Worm (Caenorhabditis elegans): ENCODE measurements around the gene C13F10.6.
A peak's percentile ranks its signal among the peaks of the same experiment; 100 is the strongest.

The C13F10.6 gene

DNA sequence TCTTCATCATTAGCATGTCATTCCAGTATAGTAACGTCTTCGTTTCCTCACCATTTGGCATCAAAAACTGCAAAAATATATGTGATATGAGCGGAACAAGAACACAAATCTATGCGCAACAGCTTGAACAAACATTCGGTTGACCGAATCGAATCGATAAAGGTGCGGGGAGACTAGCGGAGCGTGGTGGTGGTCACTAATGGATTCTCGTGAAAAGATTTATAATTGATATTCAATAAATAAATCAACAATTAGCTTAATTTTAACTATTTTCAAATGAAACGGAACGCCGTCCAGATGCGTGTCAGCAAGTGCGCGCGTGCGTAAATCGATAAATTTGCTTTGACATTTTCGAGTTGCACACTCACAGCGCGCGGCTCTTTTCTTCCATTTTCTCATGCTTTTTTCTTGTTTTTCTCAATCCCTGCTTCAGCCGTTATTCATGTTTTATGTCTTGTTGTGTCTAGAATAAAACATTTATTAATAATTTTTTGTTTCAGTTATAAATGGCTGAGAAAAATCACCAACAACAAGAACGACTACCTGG lies at the start of gene C13F10.6, which contains the start of the genes C13F10.8 and kxd-1:
C13F10.6 (minus strand) TSS at position 67 of the 547 bp plus-strand sequence.
C13F10.8 (minus strand) TSS at position 51 of the 547 bp plus-strand sequence.
kxd-1 (plus strand) TSS at position 497 of the 547 bp plus-strand sequence.
- TF ChIP-seq W03F9.2 (tag; optimal IDR thresholded peaks at IDR 0.05) (no peak), dao-5 (tag; optimal IDR thresholded peaks at IDR 0.05) (no peak)

DNA sequence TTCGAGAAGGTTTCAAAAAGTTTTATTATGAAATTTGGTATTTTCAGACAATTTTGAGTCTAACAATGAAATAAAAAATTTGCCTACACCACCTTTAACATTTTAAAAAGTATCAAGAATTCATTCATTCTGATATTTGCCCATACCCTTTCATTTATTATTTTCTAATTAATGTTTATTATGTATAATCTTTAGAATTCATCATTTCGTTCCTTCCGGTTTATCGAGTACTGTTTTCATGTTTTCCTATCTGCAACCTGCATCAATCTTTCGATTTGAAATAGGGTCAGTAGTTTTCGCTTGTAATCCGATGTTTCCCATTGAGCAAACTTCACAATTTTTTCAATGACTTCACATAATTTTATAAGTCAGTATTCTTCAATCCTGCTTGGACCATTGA lies 48.6 kb upstream of the C13F10.6 start, which contains the start of gene C13A2.6:
C13A2.6 (plus strand) TSS at position 301 of the 400 bp plus-strand sequence.
- TF ChIP-seq him-1 (tag; optimal IDR thresholded peaks at IDR 0.05) (no peak), W03F9.2 (tag; optimal IDR thresholded peaks at IDR 0.05) (no peak)

DNA sequence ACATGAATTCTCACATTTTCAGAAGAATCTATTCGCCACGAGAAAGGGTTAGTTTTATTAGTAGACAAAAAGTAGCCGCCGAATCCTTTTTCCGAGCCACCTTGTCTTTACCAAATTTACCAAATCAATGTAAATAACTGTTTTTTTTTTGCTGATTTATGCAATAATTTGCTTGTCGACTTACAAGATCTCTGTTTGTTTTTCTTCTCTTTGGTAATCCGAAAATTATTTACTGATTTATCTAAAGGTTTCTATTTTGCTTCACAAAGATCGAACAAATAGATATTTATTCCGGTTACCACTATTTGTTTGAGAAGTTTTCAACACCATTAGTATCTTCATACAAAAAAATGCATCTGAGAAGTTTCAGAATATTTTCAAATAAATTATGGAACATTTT lies 45.2 kb upstream of the C13F10.6 start, which contains the start of gene C13A2.7:
C13A2.7 (plus strand) TSS at position 301 of the 400 bp plus-strand sequence.
- no peak for TF ChIP-seq him-1 (tag; optimal IDR thresholded peaks at IDR 0.05)
- no peak for TF ChIP-seq dao-5 (tag; optimal IDR thresholded peaks at IDR 0.05)
- no peak for TF ChIP-seq W03F9.2 (tag; optimal IDR thresholded peaks at IDR 0.05)

DNA sequence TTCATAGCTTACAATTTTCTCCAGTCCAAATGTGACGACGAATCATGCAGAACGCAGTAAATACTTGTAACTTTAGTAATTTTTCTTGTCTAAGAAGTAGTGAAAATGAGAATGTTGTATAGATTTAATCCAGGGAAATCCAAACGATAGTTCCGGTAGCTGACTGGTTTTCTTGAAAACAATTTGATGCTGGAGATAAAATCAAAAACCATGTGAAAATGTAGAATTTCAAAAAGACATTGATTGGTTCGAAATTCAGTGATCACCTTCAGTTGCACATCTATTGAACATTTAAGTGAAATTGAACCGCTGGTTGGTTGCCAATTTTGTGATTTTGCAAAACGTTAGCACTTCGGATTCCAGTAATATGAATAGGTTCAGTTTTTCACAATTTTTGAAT lies 43.2 kb upstream of the C13F10.6 start, which contains the start of gene C13A2.9:
C13A2.9 (minus strand) TSS at position 101 of the 400 bp plus-strand sequence.
- TF ChIP-seq him-1 (tag; optimal IDR thresholded peaks at IDR 0.05) (no peak), dao-5 (tag; optimal IDR thresholded peaks at IDR 0.05) (no peak), W03F9.2 (tag; optimal IDR thresholded peaks at IDR 0.05) (no peak)

DNA sequence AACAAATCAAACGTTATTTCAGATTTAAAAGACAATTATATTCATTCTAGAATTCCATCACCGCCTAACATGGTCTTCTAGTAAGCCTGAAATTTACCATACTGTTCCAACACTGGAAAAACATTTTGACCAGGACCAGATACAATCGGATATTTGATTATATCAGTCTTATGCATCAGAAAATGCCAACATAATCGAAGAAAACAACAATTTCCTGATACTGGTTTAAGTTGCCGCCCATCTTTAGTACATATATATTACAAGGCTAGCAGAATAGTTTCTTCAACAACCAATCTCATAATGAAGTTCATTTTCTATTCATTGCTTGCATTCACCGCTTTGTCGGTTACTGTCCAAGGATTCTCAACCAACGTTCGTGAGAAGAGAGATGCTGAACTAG lies 38.1 kb upstream of the C13F10.6 start, which contains the start of gene C13A2.12:
C13A2.12 (plus strand) TSS at position 301 of the 400 bp plus-strand sequence.
- TF ChIP-seq him-1 (tag; optimal IDR thresholded peaks at IDR 0.05), result no peak
- no peak for TF ChIP-seq W03F9.2 (tag; optimal IDR thresholded peaks at IDR 0.05)
- TF ChIP-seq dao-5 (tag; optimal IDR thresholded peaks at IDR 0.05), result no peak

DNA sequence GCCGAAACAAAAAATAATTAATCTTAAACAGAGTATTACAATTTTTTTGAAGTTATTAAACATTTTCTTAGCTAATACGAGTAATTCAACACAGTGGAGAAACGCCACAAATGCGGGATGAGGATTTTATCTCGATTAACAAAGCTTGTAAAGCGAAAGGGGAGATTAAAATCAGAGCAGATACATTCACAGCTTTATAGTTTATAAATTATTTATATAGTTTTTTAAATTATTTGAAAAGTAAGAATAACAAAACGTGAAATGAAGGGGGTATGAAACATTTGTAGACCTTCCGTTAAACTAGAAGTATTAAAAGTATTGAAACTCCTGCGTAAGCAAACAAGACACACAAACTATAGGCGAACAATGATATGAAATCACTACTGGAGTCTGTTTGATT lies 34.3 kb upstream of the C13F10.6 start, which contains the start of gene C05C8.8:
C05C8.8 (minus strand) TSS at position 101 of the 400 bp plus-strand sequence.
- no peak for TF ChIP-seq W03F9.2 (tag; optimal IDR thresholded peaks at IDR 0.05)
- TF ChIP-seq dao-5 (tag; optimal IDR thresholded peaks at IDR 0.05), result no peak
- TF ChIP-seq him-1 (tag; optimal IDR thresholded peaks at IDR 0.05), result no peak

DNA sequence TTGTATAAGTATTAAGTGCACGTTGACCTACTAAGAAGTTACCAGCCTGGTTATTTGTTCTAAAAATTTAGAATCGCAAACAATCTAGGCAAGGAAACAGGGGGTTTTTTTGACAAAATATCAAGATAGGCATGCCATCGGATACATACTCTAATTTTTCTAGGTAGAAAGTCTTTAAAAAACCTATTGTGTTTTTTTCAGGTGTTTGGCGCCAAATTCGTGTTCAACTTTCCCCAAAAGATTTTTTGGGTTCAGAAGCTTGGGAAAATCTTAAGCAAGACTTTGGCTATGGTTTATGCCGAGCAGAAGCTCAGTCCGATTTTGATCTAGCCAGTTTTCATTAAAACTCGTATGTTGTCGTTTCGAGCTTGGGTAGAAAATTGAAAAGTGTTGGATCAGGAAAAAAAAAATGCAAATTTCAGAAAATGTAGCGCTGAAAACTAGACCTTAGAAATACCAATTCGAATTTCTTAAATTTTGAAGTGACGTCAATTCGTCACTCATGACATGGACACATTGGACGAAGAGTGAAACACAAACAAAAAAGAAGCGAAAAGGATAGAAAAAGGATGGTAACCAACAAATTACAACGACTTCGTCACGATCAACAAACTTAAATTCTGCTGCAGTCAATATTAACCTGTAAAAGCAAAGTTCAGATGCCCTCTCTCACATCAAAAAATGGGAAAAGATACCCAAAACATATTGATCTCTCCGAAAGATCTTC lies 27.6 kb upstream of the C13F10.6 start:
- no peak for TF ChIP-seq dao-5 (tag; optimal IDR thresholded peaks at IDR 0.05)
- TF ChIP-seq W03F9.2 (tag; optimal IDR thresholded peaks at IDR 0.05), result no peak
- no peak for TF ChIP-seq him-1 (tag; optimal IDR thresholded peaks at IDR 0.05)

DNA sequence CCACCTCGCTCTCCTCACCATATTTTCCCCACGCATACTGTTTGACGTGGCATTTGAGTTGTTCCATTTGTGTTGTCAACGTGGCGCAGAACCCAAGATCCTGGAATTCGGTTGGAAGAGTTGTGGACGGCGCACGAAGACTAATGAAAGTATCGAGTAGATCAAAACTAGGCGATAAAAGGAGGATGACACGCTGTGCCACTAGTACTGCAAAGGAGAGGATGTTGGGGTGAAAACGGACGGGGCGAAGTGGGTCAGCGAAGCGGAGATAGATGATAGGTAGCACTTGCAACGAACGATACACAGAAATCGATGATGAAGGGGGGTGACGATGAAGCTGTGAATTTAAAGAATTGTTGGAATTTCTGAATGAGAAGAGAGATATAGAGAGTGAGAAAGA lies 26.1 kb upstream of the C13F10.6 start, which contains the start of gene C05C8.7:
C05C8.7 (minus strand) TSS at position 100 of the 400 bp plus-strand sequence.
- no peak for TF ChIP-seq dao-5 (tag; optimal IDR thresholded peaks at IDR 0.05)
- TF ChIP-seq W03F9.2 (tag; optimal IDR thresholded peaks at IDR 0.05), result no peak
- TF ChIP-seq him-1 (tag; optimal IDR thresholded peaks at IDR 0.05), result no peak

DNA sequence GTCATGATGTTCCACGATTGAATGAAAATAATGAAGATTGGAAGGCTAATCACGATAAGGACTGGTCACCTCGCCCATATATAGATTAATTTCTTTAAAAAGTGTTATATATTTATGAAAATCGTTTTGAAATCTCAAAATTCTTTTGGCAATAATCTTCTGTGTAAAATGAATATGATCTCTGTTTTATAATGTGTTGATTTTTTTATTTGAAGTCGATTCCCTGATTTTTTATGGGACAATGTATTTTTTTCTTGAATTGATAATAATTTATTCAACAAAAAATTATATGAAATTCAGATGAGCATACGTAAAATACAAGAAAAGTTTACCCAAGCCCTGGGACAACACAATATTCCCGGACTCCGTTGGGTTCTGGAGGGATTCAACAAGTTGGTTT lies 18.6 kb upstream of the C13F10.6 start, which contains the start of gene C05C8.1:
C05C8.1 (plus strand) TSS at position 301 of the 400 bp plus-strand sequence.
- TF ChIP-seq W03F9.2 (tag; optimal IDR thresholded peaks at IDR 0.05) (no peak), him-1 (tag; optimal IDR thresholded peaks at IDR 0.05) (no peak), dao-5 (tag; optimal IDR thresholded peaks at IDR 0.05) (no peak)

DNA sequence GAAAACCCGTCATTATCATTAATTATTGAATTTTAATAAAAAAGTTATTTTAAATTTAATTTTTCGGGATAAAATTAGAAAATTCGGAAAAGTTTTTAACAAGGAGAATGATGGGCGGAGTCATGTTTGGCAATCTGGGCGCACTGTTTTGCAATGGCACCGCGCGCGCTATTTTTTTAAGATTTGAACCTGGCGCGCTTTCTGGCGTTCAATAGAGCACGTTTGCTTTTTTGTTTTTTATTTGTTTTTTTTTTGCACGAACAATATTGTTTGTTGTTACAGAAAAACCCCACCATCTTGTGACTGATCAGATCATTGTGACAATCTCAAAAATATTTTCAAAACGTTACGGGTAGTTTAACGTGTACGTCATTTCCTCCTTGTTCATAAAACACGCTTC lies 16.3 kb upstream of the C13F10.6 start, which contains the start of gene hyls-1:
hyls-1 (plus strand) TSS at position 249 of the 400 bp plus-strand sequence.
- no peak for TF ChIP-seq him-1 (tag; optimal IDR thresholded peaks at IDR 0.05)
- TF ChIP-seq W03F9.2 (tag; optimal IDR thresholded peaks at IDR 0.05), result peak; percentile 88

DNA sequence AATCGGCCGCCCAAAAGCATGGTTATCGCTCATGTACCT lies 16.1 kb upstream of the C13F10.6 start, which contains the start of gene hpo-9:
hpo-9 (minus strand) TSS at position 37 of the 39 bp plus-strand sequence.
- no peak for TF ChIP-seq W03F9.2 (tag; optimal IDR thresholded peaks at IDR 0.05)
- TF ChIP-seq dao-5 (tag; optimal IDR thresholded peaks at IDR 0.05), result no peak
- no peak for TF ChIP-seq him-1 (tag; optimal IDR thresholded peaks at IDR 0.05)

DNA sequence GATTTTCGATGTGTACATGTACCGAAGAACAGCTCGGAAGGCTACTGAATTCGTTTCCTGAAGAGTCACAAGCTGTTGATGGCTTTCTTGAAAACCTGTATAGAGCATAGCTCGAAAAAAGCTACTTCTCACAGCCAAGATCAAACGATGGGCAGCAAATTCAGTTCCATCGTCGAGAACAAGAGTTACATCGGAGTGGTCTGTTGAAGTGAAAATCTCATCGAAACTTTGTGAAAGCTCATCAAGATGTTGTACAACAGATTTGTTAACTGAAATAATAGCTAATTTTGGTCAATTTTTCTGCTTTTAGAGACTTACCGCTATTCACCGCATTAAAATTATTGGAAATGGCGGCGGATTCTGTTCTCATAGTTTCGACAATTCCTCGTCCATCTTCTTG lies 15.9 kb upstream of the C13F10.6 start:
- TF ChIP-seq dao-5 (tag; optimal IDR thresholded peaks at IDR 0.05) (no peak), him-1 (tag; optimal IDR thresholded peaks at IDR 0.05) (no peak), W03F9.2 (tag; optimal IDR thresholded peaks at IDR 0.05) (no peak)

DNA sequence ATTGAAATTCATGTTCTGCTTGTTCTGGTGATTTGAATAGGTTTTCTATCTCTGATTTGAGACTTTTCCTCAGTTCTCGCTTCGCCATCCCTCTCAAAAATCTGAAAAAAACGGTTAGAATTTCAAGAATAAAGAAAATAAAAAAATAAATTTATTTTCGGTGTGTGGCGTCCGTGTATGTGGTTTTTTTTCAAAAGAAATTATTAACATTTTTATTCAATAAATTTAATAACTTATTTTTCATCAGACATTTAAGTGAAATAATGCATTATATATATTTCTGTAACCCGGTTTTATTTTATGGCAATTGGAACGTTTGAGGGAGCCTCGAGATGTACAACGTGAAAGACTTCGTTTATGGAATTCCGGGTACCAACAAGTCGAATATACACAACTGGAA lies 13.9 kb upstream of the C13F10.6 start, which contains the start of gene C05C8.5:
C05C8.5 (minus strand) TSS at position 101 of the 400 bp plus-strand sequence.
- TF ChIP-seq him-1 (tag; optimal IDR thresholded peaks at IDR 0.05) (no peak), W03F9.2 (tag; optimal IDR thresholded peaks at IDR 0.05) (no peak), dao-5 (tag; optimal IDR thresholded peaks at IDR 0.05) (no peak)

DNA sequence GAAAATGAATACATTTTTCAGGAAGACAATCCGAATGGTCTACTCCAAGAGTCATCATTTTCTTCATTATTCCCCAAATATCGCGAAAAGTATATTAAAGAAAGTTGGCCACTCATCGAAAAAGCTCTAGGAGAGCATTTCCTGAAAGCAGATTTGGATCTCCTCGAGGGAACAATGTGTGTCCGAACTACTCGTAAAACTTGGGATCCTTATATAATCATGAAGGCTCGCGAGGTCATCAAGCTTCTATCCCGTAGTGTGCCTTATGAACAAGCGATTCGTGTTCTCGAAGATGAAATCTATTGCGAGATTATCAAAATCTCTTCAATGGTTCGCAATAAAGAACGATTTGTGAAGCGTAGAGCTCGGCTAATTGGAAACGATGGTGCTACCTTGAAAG lies 10.7 kb upstream of the C13F10.6 start:
- no peak for TF ChIP-seq him-1 (tag; optimal IDR thresholded peaks at IDR 0.05)
- TF ChIP-seq dao-5 (tag; optimal IDR thresholded peaks at IDR 0.05), result no peak
- TF ChIP-seq W03F9.2 (tag; optimal IDR thresholded peaks at IDR 0.05), result no peak

Measured in whole organism, L4/young adult.